Worm (Caenorhabditis elegans) whole organism, young adult: ENCODE results near the gene C05E7.3.

Experiments
- B0019.2 ChIP-seq: fragments of 200-800 bp; sonication (Bioruptor generic); conservative IDR thresholded peaks from 2 replicates; pipeline ENCODE4 v1.3.6; 2022; ENCODE audit warnings: missing genetic modification reagents, missing genetic modification characterization, missing compliant biosample characterization
- B0035.1 ChIP-seq: sonication (generic microtip); optimal IDR thresholded peaks from 2 replicates; lab custom pipeline; 2016; ENCODE audit warnings: missing genetic modification characterization, mild to moderate bottlenecking, missing compliant biosample characterization, missing genotype, missing genetic modification reagents
- F33H1.4 ChIP-seq: fragments of 200-800 bp; sonication (Bioruptor generic); IDR thresholded peaks from 2 replicates; pipeline ENCODE4 v1.3.6; 2022; ENCODE audit warnings: missing genetic modification reagents, missing genetic modification characterization, missing compliant biosample characterization
- F49E8.2 ChIP-seq: sonication (generic microtip); optimal IDR thresholded peaks from 3 replicates; lab custom pipeline; 2017; ENCODE audit warnings: missing genetic modification characterization, mild to moderate bottlenecking, missing compliant biosample characterization, antibody characterized with exemption, moderate library complexity; ENCODE audit not compliant: insufficient read depth
- F52B5.7 ChIP-seq: sonication (generic microtip); optimal IDR thresholded peaks from 2 replicates; lab custom pipeline; 2016; ENCODE audit warnings: mild to moderate bottlenecking, missing genetic modification characterization, missing compliant biosample characterization
- F55B11.4 ChIP-seq: sonication (generic microtip); optimal IDR thresholded peaks from 2 replicates; lab custom pipeline; 2016; ENCODE audit warnings: missing compliant biosample characterization, missing genetic modification characterization, borderline replicate concordance; ENCODE audit not compliant: insufficient read depth
- K12H6.12 ChIP-seq: fragments of 200-800 bp; sonication (Bioruptor generic); optimal IDR thresholded peaks from 2 replicates; lab custom pipeline; 2018; ENCODE audit warnings: mild to moderate bottlenecking, missing genetic modification characterization, missing compliant biosample characterization
- Y79H2A.3 ChIP-seq: fragments of 200-800 bp; sonication (Bioruptor generic); conservative IDR thresholded peaks from 2 replicates; pipeline ENCODE4 v1.3.6; 2022; ENCODE audit warnings: missing genetic modification reagents, missing genetic modification characterization, missing compliant biosample characterization
- akir-1 ChIP-seq: fragments of 200-800 bp; sonication (Bioruptor generic); optimal IDR thresholded peaks from 2 replicates; lab custom pipeline; 2018; ENCODE audit warnings: mild to moderate bottlenecking, missing genetic modification characterization, moderate library complexity, missing compliant biosample characterization
- aptf-3 ChIP-seq: fragments of 200-800 bp; sonication (Bioruptor generic); IDR thresholded peaks from 2 replicates; pipeline ENCODE4 v1.3.6; 2022; ENCODE audit warnings: missing genetic modification characterization, missing compliant biosample characterization
- atf-7 ChIP-seq: sonication (generic microtip); optimal IDR thresholded peaks from 2 replicates; lab custom pipeline; 2017; ENCODE audit warnings: mild to moderate bottlenecking, missing genetic modification characterization, missing compliant biosample characterization
- ceh-27 ChIP-seq: fragments of 200-800 bp; sonication (Bioruptor generic); optimal IDR thresholded peaks from 2 replicates; lab custom pipeline; 2018; ENCODE audit warnings: mild to moderate bottlenecking, missing genetic modification characterization, moderate library complexity, missing compliant biosample characterization
- chd-7 ChIP-seq: sonication (generic microtip); optimal IDR thresholded peaks from 2 replicates; lab custom pipeline; 2016; ENCODE audit warnings: mild to moderate bottlenecking, missing genetic modification characterization, moderate library complexity, missing compliant biosample characterization
- dpff-1 ChIP-seq: sonication (generic microtip); optimal IDR thresholded peaks from 2 replicates; lab custom pipeline; 2017; ENCODE audit warnings: mild to moderate bottlenecking, missing genetic modification characterization, missing compliant biosample characterization
- efl-1 ChIP-seq: fragments of 150-350 bp; optimal IDR thresholded peaks from 2 replicates; lab custom pipeline; 2014; ENCODE audit warnings: missing biosample characterization, missing genetic modification reagents, missing genetic modification characterization
- egl-18 ChIP-seq: fragments of 200-800 bp; sonication (Bioruptor generic); IDR thresholded peaks from 2 replicates; pipeline ENCODE4 v1.3.6; 2022; ENCODE audit warnings: missing genetic modification reagents, missing genetic modification characterization, missing compliant biosample characterization
- egrh-3 ChIP-seq: fragments of 200-800 bp; sonication (Bioruptor generic); IDR thresholded peaks from 2 replicates; pipeline ENCODE4 v1.3.6; 2022; ENCODE audit warnings: missing genetic modification reagents, missing genetic modification characterization, missing compliant biosample characterization
- fkh-3 ChIP-seq: sonication (generic microtip); optimal IDR thresholded peaks from 2 replicates; lab custom pipeline; 2016; ENCODE audit warnings: mild to moderate bottlenecking, missing genetic modification characterization, missing compliant biosample characterization
- gei-17 ChIP-seq: fragments of 200-800 bp; sonication (Bioruptor generic); optimal IDR thresholded peaks from 2 replicates; lab custom pipeline; 2018; ENCODE audit warnings: mild to moderate bottlenecking, missing genetic modification characterization, missing compliant biosample characterization
- hlh-26 ChIP-seq: fragments of 200-800 bp; sonication (Bioruptor generic); conservative IDR thresholded peaks from 2 replicates; pipeline ENCODE4 v1.3.6; 2022; ENCODE audit warnings: missing genetic modification reagents, missing genetic modification characterization, missing compliant biosample characterization
- hmg-20 ChIP-seq: fragments of 200-800 bp; sonication (Bioruptor generic); IDR thresholded peaks from 2 replicates; pipeline ENCODE4 v1.3.6; 2022; ENCODE audit warnings: missing genetic modification reagents, missing genetic modification characterization, missing compliant biosample characterization
- lag-1 ChIP-seq: fragments of 200-800 bp; sonication (Bioruptor generic); IDR thresholded peaks from 2 replicates; pipeline ENCODE4 v1.3.6; 2022; ENCODE audit warnings: missing genetic modification reagents, missing genetic modification characterization, missing compliant biosample characterization
- let-526 ChIP-seq: fragments of 200-800 bp; sonication (Bioruptor generic); IDR thresholded peaks from 2 replicates; pipeline ENCODE4 v1.3.6; 2022; ENCODE audit warnings: missing genetic modification reagents, missing genetic modification characterization, missing compliant biosample characterization
- lin-35 ChIP-seq, 3 experiments: fragments of 150-350 bp in 2 of 3; sonication (generic microtip) in 1 of 3; optimal IDR thresholded peaks; 2 replicates each; lab custom pipeline; 2014 to 2018; ENCODE audit warnings: missing biosample characterization in 3 of 3, missing genetic modification characterization in 3 of 3, missing genetic modification reagents in 3 of 3
- lin-40 ChIP-seq: sonication (generic microtip); optimal IDR thresholded peaks from 2 replicates; lab custom pipeline; 2016; ENCODE audit warnings: missing genetic modification characterization, mild to moderate bottlenecking, missing compliant biosample characterization, missing genotype, missing genetic modification reagents
- lsl-1 ChIP-seq: fragments of 200-800 bp; sonication (Bioruptor generic); optimal IDR thresholded peaks from 2 replicates; lab custom pipeline; 2018; ENCODE audit warnings: mild to moderate bottlenecking, missing genetic modification characterization, moderate library complexity, missing compliant biosample characterization
- madf-3 ChIP-seq: fragments of 200-800 bp; sonication (Bioruptor generic); IDR thresholded peaks from 2 replicates; pipeline ENCODE4 v1.3.6; 2022; ENCODE audit warnings: missing genetic modification reagents, missing genetic modification characterization, missing compliant biosample characterization
- madf-6 ChIP-seq: fragments of 200-800 bp; sonication (Bioruptor generic); IDR thresholded peaks from 2 replicates; pipeline ENCODE4 v1.3.6; 2022; ENCODE audit warnings: missing genetic modification reagents, missing genetic modification characterization, missing compliant biosample characterization
- mxl-1 ChIP-seq: sonication (generic microtip); optimal IDR thresholded peaks from 2 replicates; lab custom pipeline; 2016; ENCODE audit warnings: missing genetic modification characterization, missing compliant biosample characterization
- nfya-1 ChIP-seq: sonication (generic microtip); optimal IDR thresholded peaks from 2 replicates; lab custom pipeline; 2017; ENCODE audit warnings: antibody characterized with exemption, missing compliant biosample characterization, missing genetic modification characterization, borderline replicate concordance; ENCODE audit not compliant: insufficient read depth
- nfyb-1 ChIP-seq: fragments of 200-800 bp; sonication (Bioruptor generic); IDR thresholded peaks from 2 replicates; pipeline ENCODE4 v1.3.6; 2022; ENCODE audit warnings: missing genetic modification reagents, missing genetic modification characterization, missing compliant biosample characterization
- nhr-80 ChIP-seq: sonication (generic microtip); optimal IDR thresholded peaks from 2 replicates; lab custom pipeline; 2016; ENCODE audit warnings: missing genetic modification characterization, missing compliant biosample characterization
- nhr-90 ChIP-seq: sonication (generic microtip); optimal IDR thresholded peaks from 2 replicates; lab custom pipeline; 2016; ENCODE audit warnings: missing genotype, mild to moderate bottlenecking, missing genetic modification characterization, missing compliant biosample characterization
- rcor-1 ChIP-seq: fragments of 200-800 bp; sonication (Bioruptor generic); IDR thresholded peaks from 2 replicates; pipeline ENCODE4 v1.3.6; 2022; ENCODE audit warnings: missing genetic modification reagents, missing genetic modification characterization, missing compliant biosample characterization
- snpc-1.1 ChIP-seq: sonication (generic microtip); optimal IDR thresholded peaks from 2 replicates; lab custom pipeline; 2017; ENCODE audit warnings: missing genetic modification characterization, mild to moderate bottlenecking, missing compliant biosample characterization, antibody characterized with exemption, moderate library complexity, missing genotype, missing genetic modification reagents; ENCODE audit not compliant: insufficient read depth
- somi-1 ChIP-seq: fragments of 200-800 bp; sonication (Bioruptor generic); optimal IDR thresholded peaks from 2 replicates; lab custom pipeline; 2018; ENCODE audit warnings: mild to moderate bottlenecking, missing genetic modification characterization, missing compliant biosample characterization
- tbx-9 ChIP-seq: sonication (generic microtip); optimal IDR thresholded peaks from 2 replicates; lab custom pipeline; 2016; ENCODE audit warnings: borderline replicate concordance, missing genetic modification characterization, inconsistent platforms, missing compliant biosample characterization
- xnd-1 ChIP-seq: sonication (generic microtip); optimal IDR thresholded peaks from 2 replicates; lab custom pipeline; 2016; ENCODE audit warnings: missing genotype, missing genetic modification reagents, missing genetic modification characterization, missing compliant biosample characterization
- ztf-18 ChIP-seq: sonication (generic microtip); optimal IDR thresholded peaks from 2 replicates; lab custom pipeline; 2016; ENCODE audit warnings: missing genotype, mild to moderate bottlenecking, missing genetic modification characterization, missing compliant biosample characterization
- ztf-26 ChIP-seq: sonication (generic microtip); optimal IDR thresholded peaks from 2 replicates; lab custom pipeline; 2017; ENCODE audit warnings: missing genetic modification characterization, missing compliant biosample characterization
- ztf-28 ChIP-seq: fragments of 200-800 bp; sonication (Bioruptor generic); IDR thresholded peaks from 2 replicates; pipeline ENCODE4 v1.3.6; 2022; ENCODE audit warnings: missing genetic modification reagents, missing genetic modification characterization, missing compliant biosample characterization
- ztf-6 ChIP-seq: fragments of 200-800 bp; sonication (Bioruptor generic); IDR thresholded peaks from 2 replicates; pipeline ENCODE4 v1.3.6; 2022; ENCODE audit warnings: missing genetic modification reagents, missing genetic modification characterization, missing compliant biosample characterization

The C05E7.3 gene

DNA sequence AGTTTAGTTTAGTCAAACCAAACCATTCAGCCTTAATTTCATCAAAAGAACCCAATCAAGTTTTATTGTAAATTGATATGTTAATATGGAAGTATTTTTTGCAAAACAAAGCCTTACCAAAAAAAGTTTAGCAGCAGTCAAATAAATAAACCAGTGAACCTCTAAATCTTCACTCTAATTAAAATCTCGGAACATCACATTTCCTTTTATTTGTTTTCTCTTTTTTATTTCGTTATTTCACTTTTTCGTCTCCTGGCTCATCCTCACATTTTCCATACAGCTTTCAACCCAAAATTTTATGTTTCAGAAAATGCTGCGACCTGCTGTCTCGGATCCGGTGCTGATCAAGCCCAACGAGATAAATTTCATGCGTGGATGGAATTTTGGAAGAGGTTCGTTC, 16.5 kb downstream of the C05E7.3 start, which contains the start of gene C34E7.3:
Gene C34E7.3, plus strand, starts transcription at position 301 of the 400 bp plus-strand sequence.
- no peak for TF ChIP-seq madf-6 (GFP tag; lab: Robert Waterston, UW)
- no peak for TF ChIP-seq lin-35 (GFP tag; optimal IDR thresholded peaks at IDR 0.05; lab: Kevin White, UChicago)
- no peak for TF ChIP-seq atf-7
- no peak for TF ChIP-seq egl-18
- no peak for TF ChIP-seq efl-1 (GFP tag; lab: Kevin White, UChicago)
- no peak for TF ChIP-seq egrh-3 (GFP tag; lab: Robert Waterston, UW)
- no peak for TF ChIP-seq nhr-80 (tag; lab: Kevin White, UChicago)
- no peak for TF ChIP-seq F33H1.4 (GFP tag; lab: Robert Waterston, UW)
- TF ChIP-seq lsl-1 (GFP tag; lab: Kevin White, UChicago) = no peak
- no peak for TF ChIP-seq hmg-20 (GFP tag; lab: Robert Waterston, UW)
- TF ChIP-seq aptf-3 (GFP tag; lab: Robert Waterston, UW) = no peak
- TF ChIP-seq nhr-90 (tag; lab: Kevin White, UChicago) = no peak
- TF ChIP-seq tbx-9 (tag; lab: Kevin White, UChicago) = no peak
- no peak for TF ChIP-seq let-526 (GFP tag; lab: Robert Waterston, UW)
- TF ChIP-seq chd-7 (tag; lab: Kevin White, UChicago) = no peak

DNA sequence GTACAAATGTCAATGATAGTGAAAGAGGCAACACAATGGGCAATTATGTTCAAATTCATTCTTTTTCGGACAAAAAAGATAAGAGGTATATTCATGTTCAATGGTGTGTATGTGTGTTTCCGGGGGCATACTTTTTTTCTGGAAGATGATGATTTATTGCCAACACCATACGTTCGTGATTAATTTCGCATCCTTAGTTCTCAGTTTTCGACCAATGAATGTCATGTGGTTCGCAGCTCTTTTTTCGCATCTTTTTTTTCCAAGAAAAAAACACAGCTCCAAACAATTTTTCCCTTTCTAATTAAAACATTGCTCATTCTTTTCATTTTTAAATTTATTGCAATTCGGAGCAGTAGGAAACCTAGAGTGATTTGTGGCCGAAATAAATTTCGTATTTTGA, 17.7 kb downstream of the C05E7.3 start:
- no peak for TF ChIP-seq tbx-9 (tag; lab: Kevin White, UChicago)
- no peak for TF ChIP-seq F49E8.2
- TF ChIP-seq hlh-26 = no peak
- no peak for TF ChIP-seq ceh-27 (GFP tag; lab: Kevin White, UChicago)
- no peak for TF ChIP-seq nfyb-1 (GFP tag; lab: Robert Waterston, UW)
- TF ChIP-seq F33H1.4 (GFP tag; lab: Robert Waterston, UW) = no peak
- TF ChIP-seq madf-3 = no peak
- TF ChIP-seq lag-1 (GFP tag; lab: Robert Waterston, UW) = no peak
- no peak for TF ChIP-seq ztf-26
- TF ChIP-seq gei-17 (GFP tag; lab: Kevin White, UChicago) = no peak
- TF ChIP-seq mxl-1 (tag; lab: Kevin White, UChicago) = no peak
- TF ChIP-seq F52B5.7 (tag; lab: Kevin White, UChicago) = no peak
- no peak for TF ChIP-seq lsl-1 (GFP tag; lab: Kevin White, UChicago)
- no peak for TF ChIP-seq fkh-3 (tag; lab: Kevin White, UChicago)
- TF ChIP-seq ztf-28 (GFP tag; lab: Robert Waterston, UW) = no peak
- TF ChIP-seq Y79H2A.3 (GFP tag; lab: Robert Waterston, UW) = no peak
- no peak for TF ChIP-seq ztf-6
- TF ChIP-seq B0019.2 (GFP tag; lab: Robert Waterston, UW) = no peak
- TF ChIP-seq B0035.1 (tag; lab: Kevin White, UChicago) = no peak
- no peak for TF ChIP-seq K12H6.12 (tag; lab: Kevin White, UChicago)

DNA sequence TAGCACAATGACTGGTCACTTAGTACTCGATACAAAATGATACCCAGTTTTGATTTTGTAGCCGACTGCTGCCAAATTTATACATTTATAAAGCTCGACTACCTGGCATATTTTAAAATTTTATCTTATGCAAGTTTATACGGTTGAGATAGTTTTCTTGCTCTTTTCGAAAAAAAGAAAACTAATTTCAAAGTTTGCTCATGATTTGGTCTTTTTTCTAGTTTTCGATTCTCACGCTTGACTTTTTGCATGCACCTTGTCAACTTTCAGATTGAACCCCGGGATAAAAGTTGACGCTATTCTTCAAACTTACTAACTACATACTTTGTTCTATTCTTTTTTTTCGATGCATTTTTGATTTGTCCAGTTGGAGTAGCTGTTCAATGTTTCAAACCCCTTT, 19.4 kb downstream of the C05E7.3 start:
- no peak for TF ChIP-seq somi-1 (GFP tag; lab: Kevin White, UChicago)
- no peak for TF ChIP-seq ztf-18 (tag; lab: Kevin White, UChicago)
- no peak for TF ChIP-seq B0035.1 (tag; lab: Kevin White, UChicago)
- no peak for TF ChIP-seq rcor-1 (GFP tag; lab: Robert Waterston, UW)
- TF ChIP-seq dpff-1 (tag; lab: Kevin White, UChicago) = no peak
- TF ChIP-seq F52B5.7 (tag; lab: Kevin White, UChicago) = no peak
- no peak for TF ChIP-seq xnd-1 (tag; lab: Kevin White, UChicago)
- TF ChIP-seq F55B11.4 = no peak
- no peak for TF ChIP-seq lin-40 (tag; lab: Kevin White, UChicago)
- no peak for TF ChIP-seq nfya-1 (tag; lab: Kevin White, UChicago)
- TF ChIP-seq madf-6 (GFP tag; lab: Robert Waterston, UW) = no peak
- TF ChIP-seq akir-1 = no peak
- TF ChIP-seq snpc-1.1 = no peak
